Fruit fly (Drosophila melanogaster) whole organism, embryonic: Measurements from ENCODE around the gene CG10598.

ENCODE experiments used
- Aef1 ChIP-seq: fragments of 200-800 bp; sonication (Bioruptor generic); IDR thresholded peaks from 3 replicates; pipeline ENCODE4 v1.3.6; 2022; ENCODE audit warnings: missing biosample characterization, missing genetic modification characterization
- Atf6 ChIP-seq: fragments of 200-800 bp; sonication (Bioruptor generic); IDR thresholded peaks from 2 replicates; pipeline ENCODE4 v1.3.6; 2022; ENCODE audit warnings: missing biosample characterization, missing genetic modification characterization
- Bdp1 ChIP-seq: fragments of 200-800 bp; sonication (Bioruptor generic); optimal IDR thresholded peaks from 3 replicates; lab custom pipeline; 2016; ENCODE audit warnings: missing biosample characterization, missing genetic modification characterization
- CG11085 ChIP-seq: fragments of 200-800 bp; sonication (Bioruptor generic); IDR thresholded peaks from 2 replicates; pipeline ENCODE4 v1.3.6; 2022; ENCODE audit warnings: missing biosample characterization, missing genetic modification characterization
- CG11723 ChIP-seq: fragments of 200-800 bp; sonication (Bioruptor generic); optimal IDR thresholded peaks from 2 replicates; lab custom pipeline; 2017; ENCODE audit warnings: missing biosample characterization, mild to moderate bottlenecking, missing genetic modification characterization
- CG12769 ChIP-seq: fragments of 200-800 bp; sonication (Bioruptor generic); optimal IDR thresholded peaks from 2 replicates; lab custom pipeline; 2019; ENCODE audit warnings: missing biosample characterization, mild to moderate bottlenecking, missing genetic modification characterization, moderate library complexity
- CG14014 ChIP-seq: fragments of 200-800 bp; sonication (Bioruptor generic); IDR thresholded peaks from 2 replicates; pipeline ENCODE4 v1.3.6; 2022; ENCODE audit warnings: missing biosample characterization, missing genetic modification characterization
- CG2678 ChIP-seq: fragments of 200-800 bp; sonication (Bioruptor generic); optimal IDR thresholded peaks from 3 replicates; lab custom pipeline; 2019; ENCODE audit warnings: missing biosample characterization, mild to moderate bottlenecking, missing genetic modification characterization, moderate library complexity
- CG3065 ChIP-seq: fragments of 200-800 bp; sonication (Bioruptor generic); optimal IDR thresholded peaks from 2 replicates; lab custom pipeline; 2016; ENCODE audit warnings: missing biosample characterization, missing genetic modification characterization
- CG31388 ChIP-seq: fragments of 200-800 bp; sonication (Bioruptor generic); optimal IDR thresholded peaks from 2 replicates; lab custom pipeline; 2016; ENCODE audit warnings: missing biosample characterization, missing genetic modification characterization
- CG3726 ChIP-seq: fragments of 200-800 bp; sonication (Bioruptor generic); IDR thresholded peaks from 3 replicates; pipeline ENCODE4, ENCODE4 v1.3.6; 2022; ENCODE audit warnings: missing biosample characterization, missing genetic modification characterization
- CG6813 ChIP-seq: fragments of 200-800 bp; sonication (Bioruptor generic); optimal IDR thresholded peaks from 2 replicates; lab custom pipeline; 2017; ENCODE audit warnings: missing biosample characterization, missing genetic modification characterization, mild to moderate bottlenecking, moderate library complexity, missing genetic modification reagents
- CG7745 ChIP-seq: fragments of 200-800 bp; sonication (Bioruptor generic); optimal IDR thresholded peaks from 2 replicates; lab custom pipeline; 2018; ENCODE audit warnings: missing biosample characterization, mild to moderate bottlenecking, missing genetic modification characterization, moderate library complexity
- CG8089 ChIP-seq: fragments of 200-800 bp; sonication (Bioruptor generic); optimal IDR thresholded peaks from 3 replicates; lab custom pipeline; 2016; ENCODE audit warnings: missing biosample characterization, missing genetic modification characterization
- CG8478 ChIP-seq: fragments of >200 bp; optimal IDR thresholded peaks from 2 replicates; lab custom pipeline; 2018
- CG8924 ChIP-seq: fragments of 200-800 bp; optimal IDR thresholded peaks from 3 replicates; lab custom pipeline; 2019; ENCODE audit warnings: missing biosample characterization, mild to moderate bottlenecking, missing genetic modification characterization, moderate library complexity
- Drgx ChIP-seq: fragments of 200-800 bp; sonication (Bioruptor generic); IDR thresholded peaks from 2 replicates; pipeline ENCODE4 v1.3.6; 2022; ENCODE audit warnings: missing biosample characterization, missing genetic modification characterization
- H15 ChIP-seq: fragments of 200-800 bp; sonication (Bioruptor generic); IDR thresholded peaks from 3 replicates; pipeline ENCODE4 v1.3.6; 2022; ENCODE audit warnings: missing biosample characterization, missing genetic modification characterization
- HLH54F ChIP-seq: fragments of 200-800 bp; sonication (Bioruptor generic); optimal IDR thresholded peaks from 3 replicates; lab custom pipeline; 2016; ENCODE audit warnings: missing biosample characterization, missing genetic modification characterization
- HmgD ChIP-seq: fragments of 200-800 bp; sonication (Bioruptor generic); optimal IDR thresholded peaks from 3 replicates; lab custom pipeline; 2016; ENCODE audit warnings: missing biosample characterization, missing genetic modification characterization
- Lpt ChIP-seq: fragments of >200 bp; optimal IDR thresholded peaks from 2 replicates; lab custom pipeline; 2018; ENCODE audit warnings: missing biosample characterization, missing genetic modification characterization
- MTF-1 ChIP-seq: fragments of 200-800 bp; sonication (Bioruptor generic); optimal IDR thresholded peaks from 2 replicates; lab custom pipeline; 2018; ENCODE audit warnings: missing biosample characterization, mild to moderate bottlenecking, missing genetic modification characterization, borderline replicate concordance
- Nf-YA ChIP-seq: fragments of 200-800 bp; sonication (Bioruptor generic); IDR thresholded peaks from 2 replicates; pipeline ENCODE4 v1.3.6; 2022; ENCODE audit warnings: missing biosample characterization, missing genetic modification characterization
- Oaz ChIP-seq: fragments of 200-800 bp; sonication (Bioruptor generic); IDR thresholded peaks from 2 replicates; pipeline ENCODE4 v1.3.6; 2022; ENCODE audit warnings: missing biosample characterization, missing genetic modification characterization
- Taf1 ChIP-seq: fragments of 200-800 bp; sonication (Bioruptor generic); IDR thresholded peaks from 2 replicates; pipeline ENCODE4 v1.3.6; 2022; ENCODE audit warnings: missing biosample characterization, missing genetic modification characterization
- Xbp1 ChIP-seq: fragments of 200-800 bp; sonication (Bioruptor generic); optimal IDR thresholded peaks from 3 replicates; lab custom pipeline; 2016; ENCODE audit warnings: missing biosample characterization, mild to moderate bottlenecking, missing genetic modification characterization
- ap ChIP-seq: fragments of 200-800 bp; sonication (Bioruptor generic); IDR thresholded peaks from 2 replicates; pipeline ENCODE4 v1.3.6; 2022; ENCODE audit warnings: missing biosample characterization, missing genetic modification characterization
- ase ChIP-seq: fragments of 200-800 bp; sonication (Bioruptor generic); IDR thresholded peaks from 3 replicates; pipeline ENCODE4 v1.3.6; 2022; ENCODE audit warnings: missing biosample characterization, missing genetic modification characterization
- cato ChIP-seq: fragments of 200-800 bp; sonication (Bioruptor generic); optimal IDR thresholded peaks from 2 replicates; lab custom pipeline; 2016; ENCODE audit warnings: missing biosample characterization, missing genetic modification characterization, borderline replicate concordance
- cg ChIP-seq: fragments of 200-800 bp; sonication (Bioruptor generic); optimal IDR thresholded peaks from 3 replicates; lab custom pipeline; 2019; ENCODE audit warnings: missing biosample characterization, mild to moderate bottlenecking, missing genetic modification characterization, moderate library complexity
- crp ChIP-seq, 2 experiments: fragments of 200-800 bp; sonication (Bioruptor generic); optimal IDR thresholded peaks; 2 replicates in 1 of 2; 3 replicates in 1 of 2; lab custom pipeline; 2017; ENCODE audit warnings: missing biosample characterization in 2 of 2, missing genetic modification characterization in 2 of 2, mild to moderate bottlenecking in 1 of 2, moderate library complexity in 1 of 2
- dimm ChIP-seq: fragments of 200-800 bp; sonication (Bioruptor generic); IDR thresholded peaks from 2 replicates; pipeline ENCODE4 v1.3.6; 2022; ENCODE audit warnings: missing biosample characterization, missing genetic modification characterization
- dm ChIP-seq: fragments of 200-800 bp; sonication (Bioruptor generic); optimal IDR thresholded peaks from 3 replicates; lab custom pipeline; 2016; ENCODE audit warnings: missing biosample characterization, missing genetic modification characterization
- dysf ChIP-seq: fragments of 200-800 bp; sonication (Bioruptor generic); IDR thresholded peaks from 3 replicates; pipeline ENCODE4 v1.3.6; 2022; ENCODE audit warnings: missing biosample characterization, missing genetic modification characterization
- en ChIP-seq: fragments of 200-800 bp; sonication (Bioruptor generic); optimal IDR thresholded peaks from 2 replicates; lab custom pipeline; 2016; ENCODE audit warnings: missing biosample characterization, missing genetic modification characterization
- fd102C ChIP-seq: fragments of 200-800 bp; sonication (Bioruptor generic); optimal IDR thresholded peaks from 2 replicates; lab custom pipeline; 2018; ENCODE audit warnings: missing biosample characterization, mild to moderate bottlenecking, missing genetic modification characterization, moderate library complexity
- fd96Cb ChIP-seq: fragments of 200-800 bp; sonication (Bioruptor generic); optimal IDR thresholded peaks from 2 replicates; lab custom pipeline; 2018; ENCODE audit warnings: missing biosample characterization, mild to moderate bottlenecking, missing genetic modification characterization, moderate library complexity
- fru ChIP-seq: fragments of >200 bp; optimal IDR thresholded peaks from 2 replicates; lab custom pipeline; 2017
- gcm2 ChIP-seq: fragments of 200-800 bp; sonication (Bioruptor generic); optimal IDR thresholded peaks from 2 replicates; lab custom pipeline; 2016; ENCODE audit warnings: missing biosample characterization, missing genetic modification characterization
- insv ChIP-seq, 2 experiments: fragments of 200-800 bp; sonication (Bioruptor generic); optimal IDR thresholded peaks; 3 replicates each; lab custom pipeline; 2016 to 2018; ENCODE audit warnings: missing biosample characterization in 2 of 2, missing genetic modification characterization in 2 of 2
- lmd ChIP-seq: fragments of 200-800 bp; sonication (Bioruptor generic); IDR thresholded peaks from 2 replicates; pipeline ENCODE4 v1.3.6; 2022; ENCODE audit warnings: missing biosample characterization, missing genetic modification characterization
- onecut ChIP-seq: fragments of 200-800 bp; sonication (Bioruptor generic); IDR thresholded peaks from 2 replicates; pipeline ENCODE4 v1.3.6; 2022; ENCODE audit warnings: missing biosample characterization, missing genetic modification characterization
- pb ChIP-seq: fragments of 200-800 bp; sonication (Bioruptor generic); optimal IDR thresholded peaks from 3 replicates; lab custom pipeline; 2016; ENCODE audit warnings: missing biosample characterization, missing genetic modification characterization
- pfk ChIP-seq: fragments of 200-800 bp; sonication (Bioruptor generic); optimal IDR thresholded peaks from 2 replicates; lab custom pipeline; 2018; ENCODE audit warnings: missing biosample characterization, mild to moderate bottlenecking, missing genetic modification characterization, moderate library complexity
- sc ChIP-seq, 3 experiments: fragments of >200 bp in 2 of 3; fragments of 200-800 bp in 1 of 3; sonication (Bioruptor generic) in 1 of 3; optimal IDR thresholded peaks; 2 replicates in 2 of 3; 3 replicates in 1 of 3; lab custom pipeline; 2017; ENCODE audit warnings: mild to moderate bottlenecking in 1 of 3, missing biosample characterization in 1 of 3, missing genetic modification characterization in 1 of 3, missing genetic modification reagents in 1 of 3
- sisA ChIP-seq: fragments of 200-800 bp; sonication (Bioruptor generic); IDR thresholded peaks from 2 replicates; pipeline ENCODE4 v1.3.6; 2022; ENCODE audit warnings: missing biosample characterization, missing genetic modification characterization
- ttk ChIP-seq: fragments of 200-800 bp; sonication (Bioruptor generic); IDR thresholded peaks from 2 replicates; pipeline ENCODE4 v2.1.2; 2022; ENCODE audit warnings: missing biosample characterization, missing genetic modification characterization
- tx ChIP-seq: fragments of 200-800 bp; sonication (Bioruptor generic); optimal IDR thresholded peaks from 2 replicates; lab custom pipeline; 2016; ENCODE audit warnings: missing biosample characterization, missing genetic modification characterization
- usp ChIP-seq: fragments of >200 bp; optimal IDR thresholded peaks from 2 replicates; lab custom pipeline; 2017; ENCODE audit warnings: missing biosample characterization, missing genetic modification characterization
- vnd ChIP-seq: fragments of 200-800 bp; sonication (Bioruptor generic); IDR thresholded peaks from 3 replicates; pipeline ENCODE4 v1.3.6; 2022; ENCODE audit warnings: missing biosample characterization, missing genetic modification characterization; ENCODE audit not compliant: partially characterized antibody
- zen ChIP-seq: fragments of 200-800 bp; sonication (Bioruptor generic); optimal IDR thresholded peaks from 3 replicates; lab custom pipeline; 2018; ENCODE audit warnings: missing biosample characterization, mild to moderate bottlenecking, missing genetic modification characterization, moderate library complexity
- zen2 ChIP-seq: fragments of 200-800 bp; sonication (Bioruptor generic); IDR thresholded peaks from 3 replicates; pipeline ENCODE4 v1.3.6; 2022; ENCODE audit warnings: missing biosample characterization, missing genetic modification characterization; ENCODE audit not compliant: partially characterized antibody

Gene CG10598

dm6 chrX:17178484-17178921, 48.2 kb downstream of the CG10598 start:
- TF ChIP-seq ase, result peak; percentile 98
- TF ChIP-seq Oaz (GFP tag; lab: Robert Waterston, UW), result peak; percentile 98
- no peak for TF ChIP-seq CG14014
- TF ChIP-seq Aef1 (GFP tag; lab: Robert Waterston, UW), result peak; percentile 97
- peak; percentile 77 for TF ChIP-seq fd102C (GFP tag; lab: Kevin White, UChicago)
- peak; percentile 97 for TF ChIP-seq CG6813 (GFP tag; lab: Kevin White, UChicago)
- TF ChIP-seq sc (optimal IDR thresholded peaks at IDR 0.05; lab: Kevin White, UChicago), result no peak
- TF ChIP-seq sc (GFP tag; optimal IDR thresholded peaks at IDR 0.05; lab: Kevin White, UChicago), result no peak
- TF ChIP-seq CG11085 (GFP tag; lab: Robert Waterston, UW), result peak; percentile 98
- peak; percentile 70 for TF ChIP-seq HLH54F (GFP tag; lab: Kevin White, UChicago)
- no peak for TF ChIP-seq CG12769 (tag; lab: Kevin White, UChicago)
- TF ChIP-seq zen2 (GFP tag; lab: Robert Waterston, UW), result no peak
- no peak for TF ChIP-seq Xbp1 (GFP tag; lab: Kevin White, UChicago)
- peak; percentile 96 for TF ChIP-seq onecut (GFP tag; lab: Robert Waterston, UW)
- TF ChIP-seq Bdp1 (GFP tag; lab: Kevin White, UChicago), result no peak
- TF ChIP-seq usp (GFP tag; lab: Kevin White, UChicago), result no peak
- peak; percentile 90 for TF ChIP-seq CG8089
- TF ChIP-seq Nf-YA, result peak; percentile 98
- TF ChIP-seq ttk (GFP tag; lab: Robert Waterston, UW), result peak; percentile 99
- peak; percentile 99 for TF ChIP-seq dysf (GFP tag; lab: Robert Waterston, UW)
- TF ChIP-seq pb (GFP tag; lab: Kevin White, UChicago), result peak; percentile 94
- TF ChIP-seq CG3065 (GFP tag; lab: Kevin White, UChicago), result no peak
- no peak for TF ChIP-seq vnd (GFP tag; lab: Robert Waterston, UW)
- no peak for TF ChIP-seq fru (lab: Kevin White, UChicago)
- no peak for TF ChIP-seq crp (GFP tag; optimal IDR thresholded peaks at IDR 0.05; lab: Kevin White, UChicago)
- peak; percentile 98 for TF ChIP-seq zen (tag; lab: Kevin White, UChicago)
- TF ChIP-seq CG8924 (tag; lab: Kevin White, UChicago), result peak; percentile 96
- TF ChIP-seq H15 (GFP tag; lab: Robert Waterston, UW), result peak; percentile 99
- peak; percentile 99 for TF ChIP-seq lmd
- peak; percentile 94 for TF ChIP-seq Taf1 (GFP tag; lab: Robert Waterston, UW)
- peak; percentile 60 for TF ChIP-seq ap (GFP tag; lab: Robert Waterston, UW)
- TF ChIP-seq Drgx (GFP tag; lab: Robert Waterston, UW), result peak; percentile 99
- peak; percentile 77 for TF ChIP-seq en (GFP tag; lab: Kevin White, UChicago)
- peak; percentile 98 for TF ChIP-seq CG2678 (tag; lab: Kevin White, UChicago)
- peak; percentile 98 for TF ChIP-seq CG3726 (GFP tag; lab: Robert Waterston, UW)
- no peak for TF ChIP-seq CG7745 (tag; lab: Kevin White, UChicago)
- no peak for TF ChIP-seq Lpt (GFP tag; lab: Kevin White, UChicago)
- peak; percentile 93 for TF ChIP-seq MTF-1 (GFP tag; lab: Kevin White, UChicago)
- peak; percentile 99 for TF ChIP-seq sisA (GFP tag; lab: Robert Waterston, UW)
- TF ChIP-seq HmgD (GFP tag; lab: Kevin White, UChicago), result no peak
- peak; percentile 98 for TF ChIP-seq fd96Cb (tag; lab: Kevin White, UChicago)
- TF ChIP-seq cato (GFP tag; lab: Kevin White, UChicago), result peak; percentile 97
- TF ChIP-seq CG31388 (GFP tag; lab: Kevin White, UChicago), result peak; percentile 93
- peak; percentile 89 for TF ChIP-seq Atf6
- no peak for TF ChIP-seq gcm2
- no peak for TF ChIP-seq CG11723
- TF ChIP-seq CG8478 (lab: Kevin White, UChicago), result no peak
- TF ChIP-seq insv (GFP tag; optimal IDR thresholded peaks at IDR 0.05; lab: Kevin White, UChicago), result peak in 1 of 2 experiments; percentile 40
- TF ChIP-seq pfk (GFP tag; lab: Kevin White, UChicago), result peak; percentile 35
- peak; percentile 98 for TF ChIP-seq dimm (GFP tag; lab: Robert Waterston, UW)
- TF ChIP-seq cg (GFP tag; lab: Kevin White, UChicago), result peak; percentile 59
- no peak for TF ChIP-seq dm (GFP tag; lab: Kevin White, UChicago)
- no peak for TF ChIP-seq tx (GFP tag; lab: Kevin White, UChicago)
